Fruit fly (Drosophila melanogaster): ENCODE measurements around the gene CG3777.
A peak's percentile ranks its signal among the peaks of the same experiment; 100 is the strongest.

The CG3777 gene

dm6 chrX:245802-246201 lies 33.7 kb upstream of the CG3777 start, which contains the start of the genes CG3038 and G9a:
Gene CG3038 (minus strand): TSS chrX:245856.
Gene G9a (plus strand): TSS chrX:245978.
- TF ChIP-seq Blimp-1 (GFP tag; optimal IDR thresholded peaks at IDR 0.05) (no peak), vri (GFP tag; optimal IDR thresholded peaks at IDR 0.05) (peak; percentile 20), CG10669 (GFP tag; optimal IDR thresholded peaks at IDR 0.05) (no peak), CG11762 (GFP tag; optimal IDR thresholded peaks at IDR 0.05; ENCODE audit: insufficient read depth) (no peak), CG6854 (GFP tag; optimal IDR thresholded peaks at IDR 0.05) (peak; percentile 9), dsx (GFP tag; optimal IDR thresholded peaks at IDR 0.05; ENCODE audit: poor library complexity, severe bottlenecking) (peak; percentile 13), esn (GFP tag; optimal IDR thresholded peaks at IDR 0.05) (peak; percentile 36), Sox14 (GFP tag; optimal IDR thresholded peaks at IDR 0.05) (peak; percentile 53), Eip78C (GFP tag) (peak; percentile 42), CG3919 (GFP tag; optimal IDR thresholded peaks at IDR 0.05) (peak; percentile 5), CG1621 (tag; optimal IDR thresholded peaks at IDR 0.05) (peak; percentile 42), lz (GFP tag; optimal IDR thresholded peaks at IDR 0.05) (peak; percentile 5), ss (GFP tag; optimal IDR thresholded peaks at IDR 0.05) (peak in 1 of 2 experiments; percentile 47), CG6163 (GFP tag; IDR thresholded peaks at IDR 0.05) (no peak), CG31627 (GFP tag; optimal IDR thresholded peaks at IDR 0.05) (peak; percentile 22), Lpt (GFP tag; optimal IDR thresholded peaks at IDR 0.05) (no peak), achi (GFP tag; optimal IDR thresholded peaks at IDR 0.05) (peak; percentile 19), cyc (GFP tag; optimal IDR thresholded peaks at IDR 0.05) (peak; percentile 31), Ets96B (tag; optimal IDR thresholded peaks at IDR 0.05) (no peak)

dm6 chrX:247329-247728 lies 32.2 kb upstream of the CG3777 start:
- TF ChIP-seq Eip93F (GFP tag; optimal IDR thresholded peaks at IDR 0.05) = no peak
- no peak for TF ChIP-seq CG8319 (GFP tag; optimal IDR thresholded peaks at IDR 0.05)
- peak; percentile 41 for TF ChIP-seq CG6854 (GFP tag; optimal IDR thresholded peaks at IDR 0.05)
- TF ChIP-seq ss (GFP tag; optimal IDR thresholded peaks at IDR 0.05) = no peak
- no peak for TF ChIP-seq Blimp-1 (GFP tag; optimal IDR thresholded peaks at IDR 0.05)

dm6 chrX:254690-255089 lies 24.8 kb upstream of the CG3777 start, which contains the start of gene CG42376:
Gene CG42376 (plus strand): TSS chrX:254876.
- no peak for TF ChIP-seq CG10631 (GFP tag; optimal IDR thresholded peaks at IDR 0.05)
- no peak for TF ChIP-seq svp (GFP tag)
- TF ChIP-seq Sox15 (GFP tag; optimal IDR thresholded peaks at IDR 0.05) = no peak
- no peak for TF ChIP-seq CG3032 (tag; optimal IDR thresholded peaks at IDR 0.05)
- TF ChIP-seq esn (GFP tag; optimal IDR thresholded peaks at IDR 0.05) = no peak
- TF ChIP-seq CG15336 (GFP tag; IDR thresholded peaks at IDR 0.05) = no peak
- TF ChIP-seq Met (GFP tag; optimal IDR thresholded peaks at IDR 0.05) = no peak
- TF ChIP-seq CG4318 (GFP tag; optimal IDR thresholded peaks at IDR 0.05) = no peak
- no peak for TF ChIP-seq fkh (GFP tag; optimal IDR thresholded peaks at IDR 0.05)
- TF ChIP-seq Hr38 (GFP tag; optimal IDR thresholded peaks at IDR 0.05) = no peak
- TF ChIP-seq Eip93F (GFP tag; optimal IDR thresholded peaks at IDR 0.05) = no peak
- TF ChIP-seq CG7368 (GFP tag; optimal IDR thresholded peaks at IDR 0.05) = no peak
- no peak for TF ChIP-seq OdsH (GFP tag; optimal IDR thresholded peaks at IDR 0.05)
- TF ChIP-seq Lpt (GFP tag; optimal IDR thresholded peaks at IDR 0.05) = no peak

dm6 chrX:255369-255768 lies 24.1 kb upstream of the CG3777 start, which contains the start of gene cin:
Gene cin (plus strand): TSS chrX:255674.
- TF ChIP-seq net (GFP tag; optimal IDR thresholded peaks at IDR 0.05) = no peak
- peak; percentile 34 for TF ChIP-seq CG9139 (GFP tag; optimal IDR thresholded peaks at IDR 0.05)
- TF ChIP-seq svp (GFP tag) = no peak
- TF ChIP-seq Eip78C (GFP tag) = peak; percentile 91
- TF ChIP-seq CG10631 (GFP tag; optimal IDR thresholded peaks at IDR 0.05) = peak; percentile 72
- peak; percentile 67 for TF ChIP-seq dsx (GFP tag; optimal IDR thresholded peaks at IDR 0.05; ENCODE audit: poor library complexity, severe bottlenecking)
- peak; percentile 44 for TF ChIP-seq Lpt (GFP tag; optimal IDR thresholded peaks at IDR 0.05)
- peak; percentile 74 for TF ChIP-seq OdsH (GFP tag; optimal IDR thresholded peaks at IDR 0.05)
- no peak for TF ChIP-seq Hr4 (GFP tag; optimal IDR thresholded peaks at IDR 0.05)
- peak; percentile 18 for TF ChIP-seq CG11902 (GFP tag; optimal IDR thresholded peaks at IDR 0.05)
- TF ChIP-seq Hr39 (GFP tag; optimal IDR thresholded peaks at IDR 0.05) = no peak
- peak; percentile 42 for TF ChIP-seq CG8319 (GFP tag; optimal IDR thresholded peaks at IDR 0.05)
- peak; percentile 33 for TF ChIP-seq Ets21C (GFP tag; optimal IDR thresholded peaks at IDR 0.05)
- TF ChIP-seq CG3032 (tag; optimal IDR thresholded peaks at IDR 0.05) = peak; percentile 72
- TF ChIP-seq CG31627 (GFP tag; optimal IDR thresholded peaks at IDR 0.05) = peak; percentile 57
- TF ChIP-seq acj6 (GFP tag; optimal IDR thresholded peaks at IDR 0.05) = peak; percentile 68
- TF ChIP-seq Met (GFP tag; optimal IDR thresholded peaks at IDR 0.05) = peak; percentile 73
- TF ChIP-seq CG6854 (GFP tag; optimal IDR thresholded peaks at IDR 0.05) = peak; percentile 3
- TF ChIP-seq CG32006 (GFP tag; optimal IDR thresholded peaks at IDR 0.05) = peak; percentile 62
- TF ChIP-seq Gug (GFP tag; IDR thresholded peaks at IDR 0.05) = peak; percentile 50; the same call in 1 of the 2 replicates
- no peak for TF ChIP-seq CG16779 (tag; optimal IDR thresholded peaks at IDR 0.05)
- TF ChIP-seq spab (GFP tag; optimal IDR thresholded peaks at IDR 0.05) = no peak
- TF ChIP-seq Eip93F (GFP tag; optimal IDR thresholded peaks at IDR 0.05) = peak; percentile 27
- peak; percentile 63 for TF ChIP-seq Sox102F (GFP tag; optimal IDR thresholded peaks at IDR 0.05)
- TF ChIP-seq CG8119 (GFP tag; IDR thresholded peaks at IDR 0.05) = peak; percentile 57; the same call in 2 of the 3 replicates
